Worm (Caenorhabditis elegans): ENCODE data around the gene W05H9.4.

DNA sequence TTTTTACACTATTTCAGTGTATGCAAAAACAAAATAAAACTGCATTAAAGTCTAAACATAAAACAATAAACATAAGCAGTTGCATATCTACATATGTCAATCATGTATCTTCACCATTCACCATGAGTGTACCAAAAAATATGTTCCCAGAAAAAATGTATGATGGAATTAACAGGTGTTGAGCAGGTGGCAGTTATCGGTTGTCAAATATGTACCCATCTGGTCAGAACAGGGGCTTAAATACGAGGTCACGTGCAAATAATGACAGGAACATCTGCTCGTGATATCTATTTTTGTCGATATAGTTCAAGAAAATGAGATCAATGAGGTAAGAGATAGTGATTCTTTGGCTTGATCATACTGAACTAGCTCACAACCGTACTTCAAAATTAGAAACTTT, 4.4 kb upstream of the W05H9.4 start:
- TF ChIP-seq nhr-237 (tag; optimal IDR thresholded peaks at IDR 0.05) (no peak), ceh-39 (tag; optimal IDR thresholded peaks at IDR 0.05) (peak; percentile 23), pha-4 (tag; optimal IDR thresholded peaks at IDR 0.05) (no peak), snpc-4 (tag; optimal IDR thresholded peaks at IDR 0.05) (no peak), ces-1 (GFP tag; optimal IDR thresholded peaks at IDR 0.05) (no peak), unc-39 (tag; optimal IDR thresholded peaks at IDR 0.05) (no peak)

Data from whole organism, mixed stage, embryonic.